Worm (Caenorhabditis elegans) whole organism, young adult: ENCODE results near the gene F59B10.5.
A peak's percentile ranks its signal among the peaks of the same experiment; 100 is the strongest.

Experiments used
- B0035.1 ChIP-seq: sonication (generic microtip); optimal IDR thresholded peaks from 2 replicates; lab custom pipeline; 2016; ENCODE audit warnings: missing genetic modification characterization, mild to moderate bottlenecking, missing compliant biosample characterization, missing genotype, missing genetic modification reagents
- C06A6.2 ChIP-seq: fragments of 200-800 bp; sonication (Bioruptor generic); conservative IDR thresholded peaks from 2 replicates; pipeline ENCODE4 v1.3.6; 2022; ENCODE audit warnings: missing genetic modification characterization, missing compliant biosample characterization
- F10E7.11 ChIP-seq: sonication (generic microtip); optimal IDR thresholded peaks from 2 replicates; lab custom pipeline; 2017; ENCODE audit warnings: mild to moderate bottlenecking, missing genetic modification characterization, moderate library complexity, missing compliant biosample characterization
- F33H1.4 ChIP-seq: fragments of 200-800 bp; sonication (Bioruptor generic); IDR thresholded peaks from 2 replicates; pipeline ENCODE4 v1.3.6; 2022; ENCODE audit warnings: missing genetic modification reagents, missing genetic modification characterization, missing compliant biosample characterization
- F37B4.10 ChIP-seq: fragments of 200-800 bp; sonication (Bioruptor generic); IDR thresholded peaks from 2 replicates; pipeline ENCODE4 v1.3.6; 2022; ENCODE audit warnings: missing genetic modification characterization, missing compliant biosample characterization
- F52B5.7 ChIP-seq: sonication (generic microtip); optimal IDR thresholded peaks from 2 replicates; lab custom pipeline; 2016; ENCODE audit warnings: mild to moderate bottlenecking, missing genetic modification characterization, missing compliant biosample characterization
- F55B11.4 ChIP-seq: sonication (generic microtip); optimal IDR thresholded peaks from 2 replicates; lab custom pipeline; 2016; ENCODE audit warnings: missing compliant biosample characterization, missing genetic modification characterization, borderline replicate concordance; ENCODE audit not compliant: insufficient read depth
- F57A8.1 ChIP-seq: fragments of 200-800 bp; sonication (Bioruptor generic); optimal IDR thresholded peaks from 2 replicates; lab custom pipeline; 2018; ENCODE audit warnings: mild to moderate bottlenecking, missing genetic modification characterization, moderate library complexity, missing compliant biosample characterization
- T26A5.8 ChIP-seq: sonication (generic microtip); optimal IDR thresholded peaks from 2 replicates; lab custom pipeline; 2016; ENCODE audit warnings: missing genetic modification characterization, missing compliant biosample characterization
- Y67H2A.10 ChIP-seq: fragments of 200-800 bp; sonication (Bioruptor generic); conservative IDR thresholded peaks from 2 replicates; pipeline ENCODE4 v1.3.6; 2022; ENCODE audit warnings: missing genetic modification reagents, missing genetic modification characterization, missing compliant biosample characterization
- Y79H2A.3 ChIP-seq: fragments of 200-800 bp; sonication (Bioruptor generic); conservative IDR thresholded peaks from 2 replicates; pipeline ENCODE4 v1.3.6; 2022; ENCODE audit warnings: missing genetic modification reagents, missing genetic modification characterization, missing compliant biosample characterization
- Y95B8A.8 ChIP-seq: fragments of 200-800 bp; sonication (Bioruptor generic); IDR thresholded peaks from 2 replicates; pipeline ENCODE4 v1.3.6; 2022; ENCODE audit warnings: missing genetic modification reagents, missing genetic modification characterization, missing compliant biosample characterization
- attf-3 ChIP-seq: fragments of 200-800 bp; sonication (Bioruptor generic); conservative IDR thresholded peaks from 2 replicates; pipeline ENCODE4 v1.3.6; 2022; ENCODE audit warnings: missing genetic modification reagents, missing genetic modification characterization, missing compliant biosample characterization
- attf-6 ChIP-seq: fragments of 200-800 bp; sonication (Bioruptor generic); IDR thresholded peaks from 2 replicates; pipeline ENCODE4 v1.3.6; 2022; ENCODE audit warnings: missing genetic modification reagents, missing genetic modification characterization, missing compliant biosample characterization
- bed-1 ChIP-seq: fragments of 200-800 bp; sonication (Bioruptor generic); IDR thresholded peaks from 2 replicates; pipeline ENCODE4 v1.3.6; 2022; ENCODE audit warnings: missing genetic modification reagents, missing genetic modification characterization, missing compliant biosample characterization
- ccch-3 ChIP-seq: fragments of 200-800 bp; sonication (Bioruptor generic); optimal IDR thresholded peaks from 2 replicates; lab custom pipeline; 2018; ENCODE audit warnings: mild to moderate bottlenecking, missing genetic modification characterization, missing compliant biosample characterization
- cebp-1 ChIP-seq, 2 experiments: fragments of 200-800 bp in 1 of 2; sonication (Bioruptor generic) in 1 of 2; sonication (generic microtip) in 1 of 2; IDR thresholded peaks in 1 of 2; optimal IDR thresholded peaks in 1 of 2; 2 replicates each; pipeline versions ENCODE4 v1.3.6 to Lab custom; 2017 to 2022; ENCODE audit warnings: missing compliant biosample characterization in 2 of 2, missing genetic modification characterization in 2 of 2, mild to moderate bottlenecking in 1 of 2, missing genetic modification reagents in 1 of 2, moderate library complexity in 1 of 2
- dox-1 ChIP-seq: fragments of 200-800 bp; sonication (Bioruptor generic); IDR thresholded peaks from 2 replicates; pipeline ENCODE4 v1.3.6; 2022; ENCODE audit warnings: missing genetic modification reagents, missing genetic modification characterization, missing compliant biosample characterization
- dpl-1 ChIP-seq: fragments of 150-350 bp; optimal IDR thresholded peaks from 2 replicates; lab custom pipeline; 2014; ENCODE audit warnings: missing biosample characterization, missing genetic modification reagents, missing genetic modification characterization
- efl-1 ChIP-seq: fragments of 150-350 bp; optimal IDR thresholded peaks from 2 replicates; lab custom pipeline; 2014; ENCODE audit warnings: missing biosample characterization, missing genetic modification reagents, missing genetic modification characterization
- egl-18 ChIP-seq: fragments of 200-800 bp; sonication (Bioruptor generic); IDR thresholded peaks from 2 replicates; pipeline ENCODE4 v1.3.6; 2022; ENCODE audit warnings: missing genetic modification reagents, missing genetic modification characterization, missing compliant biosample characterization
- ekl-4 ChIP-seq: fragments of 200-800 bp; sonication (Bioruptor generic); IDR thresholded peaks from 2 replicates; pipeline ENCODE4 v1.3.6; 2022; ENCODE audit warnings: missing genetic modification reagents, missing genetic modification characterization, missing compliant biosample characterization
- gei-17 ChIP-seq: fragments of 200-800 bp; sonication (Bioruptor generic); optimal IDR thresholded peaks from 2 replicates; lab custom pipeline; 2018; ENCODE audit warnings: mild to moderate bottlenecking, missing genetic modification characterization, missing compliant biosample characterization
- hrde-1 ChIP-seq: sonication (generic microtip); optimal IDR thresholded peaks from 2 replicates; lab custom pipeline; 2016; ENCODE audit warnings: missing genetic modification characterization, mild to moderate bottlenecking, missing compliant biosample characterization, moderate library complexity, missing genotype, missing genetic modification reagents, borderline replicate concordance
- let-526 ChIP-seq: fragments of 200-800 bp; sonication (Bioruptor generic); IDR thresholded peaks from 2 replicates; pipeline ENCODE4 v1.3.6; 2022; ENCODE audit warnings: missing genetic modification reagents, missing genetic modification characterization, missing compliant biosample characterization
- let-607 ChIP-seq, 2 experiments: fragments of 200-800 bp in 1 of 2; sonication (Bioruptor generic) in 1 of 2; sonication (generic microtip) in 1 of 2; optimal IDR thresholded peaks; 2 replicates each; lab custom pipeline; 2016 to 2018; ENCODE audit warnings: mild to moderate bottlenecking in 2 of 2, missing compliant biosample characterization in 2 of 2, missing genetic modification characterization in 2 of 2, moderate library complexity in 2 of 2, missing genotype in 1 of 2
- lin-40 ChIP-seq: sonication (generic microtip); optimal IDR thresholded peaks from 2 replicates; lab custom pipeline; 2016; ENCODE audit warnings: missing genetic modification characterization, mild to moderate bottlenecking, missing compliant biosample characterization, missing genotype, missing genetic modification reagents
- lsl-1 ChIP-seq: fragments of 200-800 bp; sonication (Bioruptor generic); optimal IDR thresholded peaks from 2 replicates; lab custom pipeline; 2018; ENCODE audit warnings: mild to moderate bottlenecking, missing genetic modification characterization, moderate library complexity, missing compliant biosample characterization
- madf-10 ChIP-seq: sonication (generic microtip); optimal IDR thresholded peaks from 2 replicates; lab custom pipeline; 2016; ENCODE audit warnings: mild to moderate bottlenecking, missing genetic modification characterization, missing compliant biosample characterization
- madf-3 ChIP-seq: fragments of 200-800 bp; sonication (Bioruptor generic); IDR thresholded peaks from 2 replicates; pipeline ENCODE4 v1.3.6; 2022; ENCODE audit warnings: missing genetic modification reagents, missing genetic modification characterization, missing compliant biosample characterization
- madf-6 ChIP-seq: fragments of 200-800 bp; sonication (Bioruptor generic); IDR thresholded peaks from 2 replicates; pipeline ENCODE4 v1.3.6; 2022; ENCODE audit warnings: missing genetic modification reagents, missing genetic modification characterization, missing compliant biosample characterization
- mxl-1 ChIP-seq: sonication (generic microtip); optimal IDR thresholded peaks from 2 replicates; lab custom pipeline; 2016; ENCODE audit warnings: missing genetic modification characterization, missing compliant biosample characterization
- nfya-2 ChIP-seq: fragments of 200-800 bp; sonication (Bioruptor generic); IDR thresholded peaks from 2 replicates; pipeline ENCODE4 v1.3.6; 2022; ENCODE audit warnings: missing genetic modification reagents, missing genetic modification characterization, missing compliant biosample characterization
- nhr-80 ChIP-seq: sonication (generic microtip); optimal IDR thresholded peaks from 2 replicates; lab custom pipeline; 2016; ENCODE audit warnings: missing genetic modification characterization, missing compliant biosample characterization
- pbrm-1 ChIP-seq: fragments of 200-800 bp; sonication (Bioruptor generic); IDR thresholded peaks from 2 replicates; pipeline ENCODE4 v1.3.6; 2022; ENCODE audit warnings: missing genetic modification reagents, missing genetic modification characterization, missing compliant biosample characterization
- rec-8 ChIP-seq, 2 experiments: sonication (generic microtip); optimal IDR thresholded peaks; 2 replicates each; lab custom pipeline; 2016; ENCODE audit warnings: mild to moderate bottlenecking in 2 of 2, missing genetic modification characterization in 2 of 2, missing genetic modification reagents in 2 of 2, missing genotype in 2 of 2, missing biosample characterization in 1 of 2, missing compliant biosample characterization in 1 of 2, moderate library complexity in 1 of 2
- rpc-1 ChIP-seq, 2 experiments: fragments of 150-350 bp in 1 of 2; sonication (generic microtip) in 1 of 2; optimal IDR thresholded peaks; 2 replicates each; lab custom pipeline; 2014 to 2018; ENCODE audit warnings: missing biosample characterization in 1 of 2, missing genetic modification characterization in 1 of 2, missing genetic modification reagents in 1 of 2, missing genotype in 1 of 2
- snpc-4 ChIP-seq, 5 experiments: fragments of 150-350 bp in 1 of 5; sonication (generic microtip) in 4 of 5; optimal IDR thresholded peaks; 2 replicates each; lab custom pipeline; 2014 to 2018; ENCODE audit warnings: missing genetic modification characterization in 5 of 5, missing biosample characterization in 3 of 5, antibody characterized with exemption in 2 of 5, mild to moderate bottlenecking in 2 of 5, missing compliant biosample characterization in 2 of 5, missing genotype in 2 of 5, moderate library complexity in 2 of 5, missing genetic modification reagents in 1 of 5
- somi-1 ChIP-seq: fragments of 200-800 bp; sonication (Bioruptor generic); optimal IDR thresholded peaks from 2 replicates; lab custom pipeline; 2018; ENCODE audit warnings: mild to moderate bottlenecking, missing genetic modification characterization, missing compliant biosample characterization
- unc-62 ChIP-seq: fragments of 150-350 bp; optimal IDR thresholded peaks from 2 replicates; lab custom pipeline; 2014; ENCODE audit warnings: missing biosample characterization, missing genetic modification reagents, missing genetic modification characterization
- zfh-2 ChIP-seq: fragments of 200-800 bp; sonication (Bioruptor generic); conservative IDR thresholded peaks from 2 replicates; pipeline ENCODE4 v1.3.6; 2022; ENCODE audit warnings: missing genetic modification reagents, missing genetic modification characterization, missing compliant biosample characterization
- ztf-25 ChIP-seq: fragments of 200-800 bp; sonication (Bioruptor generic); IDR thresholded peaks from 2 replicates; pipeline ENCODE4 v1.3.6; 2022; ENCODE audit warnings: missing genetic modification reagents, missing genetic modification characterization, missing compliant biosample characterization
- ztf-26 ChIP-seq: sonication (generic microtip); optimal IDR thresholded peaks from 2 replicates; lab custom pipeline; 2017; ENCODE audit warnings: missing genetic modification characterization, missing compliant biosample characterization
- ztf-3 ChIP-seq: fragments of 200-800 bp; sonication (Bioruptor generic); optimal IDR thresholded peaks from 2 replicates; lab custom pipeline; 2018; ENCODE audit warnings: mild to moderate bottlenecking, missing genetic modification characterization, missing compliant biosample characterization
- ztf-6 ChIP-seq: fragments of 200-800 bp; sonication (Bioruptor generic); IDR thresholded peaks from 2 replicates; pipeline ENCODE4 v1.3.6; 2022; ENCODE audit warnings: missing genetic modification reagents, missing genetic modification characterization, missing compliant biosample characterization

The F59B10.5 gene

ce11 chrII:10551985-10552736 lies 28.7 kb upstream of the F59B10.5 start:
- peak; percentile 64; the same call in 1 of the 2 replicates for TF ChIP-seq let-526 (GFP tag; lab: Robert Waterston, UW)
- TF ChIP-seq Y79H2A.3 (GFP tag; lab: Robert Waterston, UW) = no peak
- peak; percentile 72 for TF ChIP-seq dox-1 (GFP tag; lab: Robert Waterston, UW)
- TF ChIP-seq ccch-3 (GFP tag; lab: Kevin White, UChicago) = no peak
- TF ChIP-seq lin-40 (tag; lab: Kevin White, UChicago) = peak; percentile 94
- peak; percentile 71 for TF ChIP-seq zfh-2
- TF ChIP-seq C06A6.2 (GFP tag; lab: Robert Waterston, UW) = peak; percentile 76
- TF ChIP-seq ztf-3 (GFP tag; lab: Kevin White, UChicago) = peak; percentile 21
- no peak for TF ChIP-seq F55B11.4 (tag; lab: Kevin White, UChicago)
- peak; percentile 66 for TF ChIP-seq F10E7.11
- peak; percentile 81 for TF ChIP-seq madf-3 (GFP tag; lab: Robert Waterston, UW)
- TF ChIP-seq nhr-80 (tag; lab: Kevin White, UChicago) = peak; percentile 54
- no peak for TF ChIP-seq T26A5.8 (tag; lab: Kevin White, UChicago)
- no peak for TF ChIP-seq snpc-4 (GFP tag; optimal IDR thresholded peaks at IDR 0.05; lab: Kevin White, UChicago)
- peak in 3 of 4 experiments; percentile 16 to 53 (median 52) for TF ChIP-seq snpc-4 (tag; optimal IDR thresholded peaks at IDR 0.05; lab: Kevin White, UChicago)
- no peak for TF ChIP-seq attf-3 (GFP tag; lab: Robert Waterston, UW)
- TF ChIP-seq nfya-2 (GFP tag; lab: Robert Waterston, UW) = no peak
- TF ChIP-seq pbrm-1 (GFP tag; lab: Robert Waterston, UW) = peak; percentile 45; the same call in 1 of the 2 replicates
- TF ChIP-seq somi-1 (GFP tag; lab: Kevin White, UChicago) = peak; percentile 87
- no peak for TF ChIP-seq madf-6
- TF ChIP-seq ztf-25 (GFP tag; lab: Robert Waterston, UW) = no peak
- no peak for TF ChIP-seq F37B4.10 (GFP tag; lab: Robert Waterston, UW)
- peak; percentile 76 for TF ChIP-seq ztf-26 (tag; lab: Kevin White, UChicago)
- TF ChIP-seq cebp-1 (GFP tag; IDR thresholded peaks at IDR 0.05; lab: Robert Waterston, UW) = no peak
- TF ChIP-seq cebp-1 (tag; optimal IDR thresholded peaks at IDR 0.05; lab: Kevin White, UChicago) = peak; percentile 84
- TF ChIP-seq bed-1 (GFP tag; lab: Robert Waterston, UW) = no peak
- no peak for TF ChIP-seq efl-1 (GFP tag; lab: Kevin White, UChicago)
- peak in 1 of 2 experiments; percentile 66 for TF ChIP-seq let-607 (tag; optimal IDR thresholded peaks at IDR 0.05; lab: Kevin White, UChicago)
- TF ChIP-seq lsl-1 = no peak
- no peak for TF ChIP-seq F57A8.1
- no peak for TF ChIP-seq rpc-1 (optimal IDR thresholded peaks at IDR 0.05; lab: Kevin White, UChicago)
- TF ChIP-seq rpc-1 (tag; optimal IDR thresholded peaks at IDR 0.05; lab: Kevin White, UChicago) = no peak
- TF ChIP-seq F52B5.7 (tag; lab: Kevin White, UChicago) = peak; percentile 52
- TF ChIP-seq Y67H2A.10 (GFP tag; lab: Robert Waterston, UW) = 0 out of 2 replicates have a peak, but pooled peaks have one; percentile 8
- peak; percentile 67 for TF ChIP-seq madf-10 (tag; lab: Kevin White, UChicago)
- no peak for TF ChIP-seq egl-18 (GFP tag; lab: Robert Waterston, UW)
- TF ChIP-seq mxl-1 (tag; lab: Kevin White, UChicago) = no peak
- 0 out of 2 replicates have a peak, but pooled peaks have one; percentile 20 for TF ChIP-seq ztf-6
- TF ChIP-seq unc-62 (GFP tag; lab: Kevin White, UChicago) = peak; percentile 51
- TF ChIP-seq F33H1.4 = 0 out of 2 replicates have a peak, but pooled peaks have one; percentile 8
- peak; percentile 57 for TF ChIP-seq gei-17 (GFP tag; lab: Kevin White, UChicago)
- no peak for TF ChIP-seq rec-8 (tag; optimal IDR thresholded peaks at IDR 0.05; lab: Kevin White, UChicago)
- peak; percentile 71 for TF ChIP-seq ekl-4 (GFP tag; lab: Robert Waterston, UW)
- peak; percentile 22 for TF ChIP-seq B0035.1 (tag; lab: Kevin White, UChicago)
- no peak for TF ChIP-seq hrde-1
- TF ChIP-seq attf-6 (GFP tag; lab: Robert Waterston, UW) = no peak
- TF ChIP-seq Y95B8A.8 (GFP tag; lab: Robert Waterston, UW) = no peak
- no peak for TF ChIP-seq dpl-1
